Worm (Caenorhabditis elegans) whole organism, late embryonic: Measurements from ENCODE around the gene him-18.

ENCODE experiments used
- T23F11.4 ChIP-seq: fragments of 200-800 bp; sonication (Bioruptor generic); optimal IDR thresholded peaks from 2 replicates; lab custom pipeline; 2018; ENCODE audit warnings: mild to moderate bottlenecking, missing genetic modification characterization, missing compliant biosample characterization
- ets-4 ChIP-seq: sonication (generic microtip); optimal IDR thresholded peaks from 2 replicates; lab custom pipeline; 2016; ENCODE audit warnings: missing genetic modification characterization, missing compliant biosample characterization
- fkh-10 ChIP-seq: fragments of 150-350 bp; optimal IDR thresholded peaks from 2 replicates; lab custom pipeline; 2014; ENCODE audit warnings: missing biosample characterization, missing genetic modification reagents, missing genetic modification characterization
- hlh-13 ChIP-seq: fragments of 200-800 bp; sonication (Bioruptor generic); optimal IDR thresholded peaks from 2 replicates; lab custom pipeline; 2018; ENCODE audit warnings: mild to moderate bottlenecking, missing genetic modification characterization, missing compliant biosample characterization
- pha-2 ChIP-seq: sonication (generic microtip); optimal IDR thresholded peaks from 2 replicates; lab custom pipeline; 2017; ENCODE audit warnings: mild to moderate bottlenecking, missing genetic modification characterization, missing compliant biosample characterization
- pqm-1 ChIP-seq: sonication (generic microtip); optimal IDR thresholded peaks from 2 replicates; lab custom pipeline; 2016; ENCODE audit warnings: missing genetic modification characterization, missing compliant biosample characterization
- unc-55 ChIP-seq: sonication (generic microtip); optimal IDR thresholded peaks from 2 replicates; lab custom pipeline; 2017; ENCODE audit warnings: missing biosample characterization, missing genetic modification reagents, missing genetic modification characterization

- TF ChIP-seq fkh-10 (GFP tag; lab: Kevin White, UChicago) (no peak), unc-55 (GFP tag; lab: Kevin White, UChicago) (no peak), T23F11.4 (no peak), ets-4 (tag; lab: Kevin White, UChicago) (no peak), pqm-1 (no peak), pha-2 (no peak), hlh-13 (GFP tag; lab: Kevin White, UChicago) (no peak)
Measured at ce11 chrIII:4705207-4705606, 9.8 kb downstream of the him-18 start, which contains the start of gene pgap-2.
